Worm (Caenorhabditis elegans) whole organism, early embryonic: ENCODE measurements around the gene nspc-19.
"Not testable (repeated sequence)": the region's sequence is repeated elsewhere in the genome, so short reads cannot be mapped to it uniquely, and the experiment has no call there.

Experiments used
- B0310.2 ChIP-seq: sonication (generic microtip); optimal IDR thresholded peaks from 2 replicates; lab custom pipeline; 2016; ENCODE audit warnings: mild to moderate bottlenecking, missing genetic modification characterization, missing compliant biosample characterization
- F13C5.2 ChIP-seq: sonication (generic microtip); optimal IDR thresholded peaks from 2 replicates; lab custom pipeline; 2017; ENCODE audit warnings: mild to moderate bottlenecking, missing genetic modification characterization, inconsistent platforms, missing compliant biosample characterization
- aly-1 ChIP-seq: sonication (generic microtip); optimal IDR thresholded peaks from 2 replicates; lab custom pipeline; 2016; ENCODE audit warnings: missing genetic modification characterization, missing compliant biosample characterization
- ama-1 ChIP-seq: fragments of 150-350 bp; optimal IDR thresholded peaks from 2 replicates; lab custom pipeline; 2014
- ceh-13 ChIP-seq: fragments of 200-800 bp; sonication (Bioruptor generic); optimal IDR thresholded peaks from 2 replicates; lab custom pipeline; 2018; ENCODE audit warnings: mild to moderate bottlenecking, missing genetic modification characterization, missing compliant biosample characterization
- ceh-36 ChIP-seq: sonication (generic microtip); optimal IDR thresholded peaks from 2 replicates; lab custom pipeline; 2016; ENCODE audit warnings: missing genetic modification characterization, inconsistent platforms, missing compliant biosample characterization
- ets-7 ChIP-seq: sonication (generic microtip); optimal IDR thresholded peaks from 2 replicates; lab custom pipeline; 2016; ENCODE audit warnings: missing genotype, missing genetic modification characterization, missing compliant biosample characterization
- flt-1 ChIP-seq: fragments of 200-800 bp; sonication (Bioruptor generic); IDR thresholded peaks from 2 replicates; pipeline ENCODE4 v1.3.6; 2022; ENCODE audit warnings: missing genetic modification characterization, missing compliant biosample characterization
- hmbx-1 ChIP-seq: sonication (generic microtip); optimal IDR thresholded peaks from 2 replicates; lab custom pipeline; 2016; ENCODE audit warnings: mild to moderate bottlenecking, missing genetic modification characterization, missing compliant biosample characterization
- hmg-4 ChIP-seq: fragments of 200-800 bp; sonication (Bioruptor generic); optimal IDR thresholded peaks from 2 replicates; lab custom pipeline; 2018; ENCODE audit warnings: mild to moderate bottlenecking, missing genetic modification characterization, missing compliant biosample characterization
- hnd-1 ChIP-seq: sonication (generic microtip); optimal IDR thresholded peaks from 2 replicates; lab custom pipeline; 2016; ENCODE audit warnings: missing genetic modification characterization, missing compliant biosample characterization
- pes-1 ChIP-seq: fragments of 200-800 bp; sonication (Bioruptor generic); IDR thresholded peaks from 2 replicates; pipeline ENCODE4 v1.3.6; 2022; ENCODE audit warnings: missing genetic modification reagents, missing genetic modification characterization, missing compliant biosample characterization
- scrt-1 ChIP-seq: fragments of 200-800 bp; sonication (Bioruptor generic); IDR thresholded peaks from 2 replicates; pipeline ENCODE4 v1.3.6; 2022; ENCODE audit warnings: missing genetic modification characterization, missing compliant biosample characterization
- sea-1 ChIP-seq: fragments of 200-800 bp; sonication (Bioruptor generic); conservative IDR thresholded peaks from 2 replicates; pipeline ENCODE4 v1.3.6; 2022; ENCODE audit warnings: missing genetic modification characterization, missing compliant biosample characterization
- tbx-11 ChIP-seq: fragments of 200-800 bp; sonication (Bioruptor generic); IDR thresholded peaks from 2 replicates; pipeline ENCODE4 v1.3.6; 2022; ENCODE audit warnings: missing genetic modification characterization, missing compliant biosample characterization
- tbx-37 ChIP-seq: fragments of 200-800 bp; sonication (Bioruptor generic); conservative IDR thresholded peaks from 2 replicates; pipeline ENCODE4 v1.3.6; 2022; ENCODE audit warnings: missing genetic modification reagents, missing genetic modification characterization, missing compliant biosample characterization
- tra-4 ChIP-seq: sonication (generic microtip); optimal IDR thresholded peaks from 2 replicates; lab custom pipeline; 2017; ENCODE audit warnings: missing genetic modification characterization, missing compliant biosample characterization

Gene nspc-19

ce11 chrX:14516560-14516959 lies 11.9 kb upstream of the nspc-19 start, which contains the start of gene D1025.10:
Gene D1025.10 (plus strand): TSS chrX:14516860.
- no peak for TF ChIP-seq tbx-37 (GFP tag; lab: Robert Waterston, UW)
- no peak for TF ChIP-seq F13C5.2 (tag; lab: Kevin White, UChicago)
- no peak for TF ChIP-seq ets-7 (tag; lab: Kevin White, UChicago)
- TF ChIP-seq pes-1: no peak
- no peak for TF ChIP-seq aly-1 (tag; lab: Kevin White, UChicago)

- TF ChIP-seq ama-1 (lab: Kevin White, UChicago): no peak
- no peak for TF ChIP-seq F13C5.2 (tag; lab: Kevin White, UChicago)
- TF ChIP-seq tra-4 (tag; lab: Kevin White, UChicago): no peak
- TF ChIP-seq ceh-13: no peak
- no peak for TF ChIP-seq tbx-11
- no peak for TF ChIP-seq B0310.2 (tag; lab: Kevin White, UChicago)
Measured at ce11 chrX:14517842-14518241, 10.7 kb upstream of the nspc-19 start.

ce11 chrX:14520463-14520862 lies 8.0 kb upstream of the nspc-19 start, which contains the start of gene D1025.1:
Gene D1025.1 (plus strand): TSS chrX:14520763.
- TF ChIP-seq ceh-13: no peak
- no peak for TF ChIP-seq F13C5.2 (tag; lab: Kevin White, UChicago)

ce11 chrX:14523275-14523674 lies 5.2 kb upstream of the nspc-19 start, which contains the start of gene nspc-16:
Gene nspc-16 (plus strand): TSS chrX:14523575.
- no peak for TF ChIP-seq tbx-11
- TF ChIP-seq tra-4 (tag; lab: Kevin White, UChicago): no peak
- no peak for TF ChIP-seq scrt-1 (GFP tag; lab: Robert Waterston, UW)
- TF ChIP-seq F13C5.2 (tag; lab: Kevin White, UChicago): no peak
- TF ChIP-seq hmbx-1 (tag; lab: Kevin White, UChicago): no peak
- no peak for TF ChIP-seq sea-1 (GFP tag; lab: Robert Waterston, UW)
- TF ChIP-seq ama-1 (lab: Kevin White, UChicago): no peak
- no peak for TF ChIP-seq B0310.2 (tag; lab: Kevin White, UChicago)
- TF ChIP-seq pes-1: no peak
- TF ChIP-seq aly-1 (tag; lab: Kevin White, UChicago): no peak
- TF ChIP-seq flt-1 (GFP tag; lab: Robert Waterston, UW): no peak
- TF ChIP-seq hnd-1 (tag; lab: Kevin White, UChicago): no peak
- no peak for TF ChIP-seq ceh-13
- TF ChIP-seq ets-7 (tag; lab: Kevin White, UChicago): no peak
- TF ChIP-seq tbx-37 (GFP tag; lab: Robert Waterston, UW): no peak
- no peak for TF ChIP-seq hmg-4 (GFP tag; lab: Kevin White, UChicago)
- TF ChIP-seq ceh-36 (tag; lab: Kevin White, UChicago): no peak

ce11 chrX:14525081-14525324 lies 3.5 kb upstream of the nspc-19 start, which contains the start of gene nspc-17:
Gene nspc-17 (minus strand): TSS chrX:14525181.
- not testable (repeated sequence) for TF ChIP-seq flt-1 (GFP tag; lab: Robert Waterston, UW); ceh-13; hnd-1 (tag; lab: Kevin White, UChicago)

ce11 chrX:14525325-14526305 lies 2.9 kb upstream of the nspc-19 start:
- TF ChIP-seq flt-1 (GFP tag; lab: Robert Waterston, UW): 0 out of 2 replicates have a peak, but pooled peaks have one; percentile 8
- TF ChIP-seq pes-1: no peak; the same call in 1 of the 2 replicates
- peak; percentile 98 for TF ChIP-seq F13C5.2 (tag; lab: Kevin White, UChicago)
- TF ChIP-seq scrt-1 (GFP tag; lab: Robert Waterston, UW): no peak
- TF ChIP-seq ceh-36 (tag; lab: Kevin White, UChicago): peak; percentile 8
- no peak for TF ChIP-seq B0310.2 (tag; lab: Kevin White, UChicago)
- no peak for TF ChIP-seq hmbx-1 (tag; lab: Kevin White, UChicago)
- TF ChIP-seq ceh-13: peak; percentile 39
- TF ChIP-seq aly-1 (tag; lab: Kevin White, UChicago): no peak
- TF ChIP-seq tbx-11: no peak
- TF ChIP-seq hmg-4 (GFP tag; lab: Kevin White, UChicago): peak; percentile 95
- no peak for TF ChIP-seq ets-7 (tag; lab: Kevin White, UChicago)
- TF ChIP-seq sea-1 (GFP tag; lab: Robert Waterston, UW): peak; percentile 79
- TF ChIP-seq tra-4 (tag; lab: Kevin White, UChicago): no peak
- TF ChIP-seq tbx-37 (GFP tag; lab: Robert Waterston, UW): peak; percentile 60

- no peak for TF ChIP-seq tbx-11
- no peak for TF ChIP-seq F13C5.2 (tag; lab: Kevin White, UChicago)
- TF ChIP-seq scrt-1 (GFP tag; lab: Robert Waterston, UW): no peak
- TF ChIP-seq hmbx-1 (tag; lab: Kevin White, UChicago): no peak
- no peak for TF ChIP-seq ets-7 (tag; lab: Kevin White, UChicago)
- TF ChIP-seq ceh-13: no peak
- no peak for TF ChIP-seq B0310.2 (tag; lab: Kevin White, UChicago)
- no peak for TF ChIP-seq sea-1 (GFP tag; lab: Robert Waterston, UW)
- no peak for TF ChIP-seq ama-1 (lab: Kevin White, UChicago)
- TF ChIP-seq tbx-37 (GFP tag; lab: Robert Waterston, UW): no peak
- no peak for TF ChIP-seq hmg-4 (GFP tag; lab: Kevin White, UChicago)
- TF ChIP-seq ceh-36 (tag; lab: Kevin White, UChicago): no peak
- TF ChIP-seq aly-1 (tag; lab: Kevin White, UChicago): no peak
- no peak for TF ChIP-seq tra-4 (tag; lab: Kevin White, UChicago)
- no peak for TF ChIP-seq flt-1 (GFP tag; lab: Robert Waterston, UW)
- no peak for TF ChIP-seq hnd-1 (tag; lab: Kevin White, UChicago)
Measured at ce11 chrX:14527559-14527958, 940 bp upstream of the nspc-19 start, which contains the start of gene nspc-18. Gene nspc-18 (minus strand): TSS chrX:14527659.
